Worm (Caenorhabditis elegans) whole organism, L1 larva: ENCODE results near the gene Y53F4B.39.

ENCODE experiments used
- ama-1 ChIP-seq: fragments of 150-350 bp; optimal IDR thresholded peaks from 2 replicates; lab custom pipeline; 2014
- efl-1 ChIP-seq, 4 experiments: fragments of 150-350 bp; optimal IDR thresholded peaks in 3 of 4; peaks in 1 of 4; 1 replicate in 1 of 4; 2 replicates in 3 of 4; lab custom pipeline; 2014; ENCODE audit warnings: missing biosample characterization in 2 of 4, missing genetic modification characterization in 2 of 4, missing genetic modification reagents in 2 of 4
- lir-3 ChIP-seq: sonication (generic microtip); optimal IDR thresholded peaks from 2 replicates; lab custom pipeline; 2016; ENCODE audit warnings: mild to moderate bottlenecking, missing genetic modification characterization, moderate library complexity, missing compliant biosample characterization; ENCODE audit not compliant: poor library complexity
- nhr-77 ChIP-seq: fragments of 150-350 bp; optimal IDR thresholded peaks from 2 replicates; lab custom pipeline; 2014; ENCODE audit warnings: missing biosample characterization, missing genetic modification characterization
- pag-3 ChIP-seq: sonication (generic microtip); optimal IDR thresholded peaks from 2 replicates; lab custom pipeline; 2017; ENCODE audit warnings: missing genetic modification characterization, mild to moderate bottlenecking, missing compliant biosample characterization, antibody characterized with exemption, borderline replicate concordance; ENCODE audit not compliant: insufficient read depth
- snu-23 ChIP-seq: sonication (generic microtip); optimal IDR thresholded peaks from 2 replicates; lab custom pipeline; 2016; ENCODE audit warnings: missing genetic modification characterization, missing compliant biosample characterization
- unc-62 ChIP-seq: fragments of 150-350 bp; optimal IDR thresholded peaks from 2 replicates; lab custom pipeline; 2014; ENCODE audit warnings: missing biosample characterization, missing genetic modification reagents, missing genetic modification characterization

DNA sequence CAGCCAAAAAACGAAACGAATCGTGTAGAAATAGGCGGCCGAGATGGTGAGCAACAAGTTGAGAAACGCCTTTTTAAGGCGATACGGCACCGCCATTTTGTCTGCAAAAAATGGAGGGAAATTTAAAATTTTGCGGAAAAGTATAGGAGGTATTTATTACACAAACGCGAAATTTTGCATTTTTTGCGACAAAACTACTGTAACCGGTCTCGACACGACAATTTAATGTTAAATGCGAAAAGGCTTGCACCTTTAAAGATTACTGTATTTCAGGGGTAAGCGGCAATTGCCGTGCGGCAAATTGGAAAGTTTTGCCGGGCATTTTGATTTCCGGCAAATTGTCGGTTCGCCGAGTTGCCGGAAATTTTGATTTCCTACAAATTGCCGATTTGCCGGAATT is 38.4 kb upstream of the Y53F4B.39 start, which contains the start of gene Y53F4B.18:
- TF ChIP-seq ama-1 (lab: Kevin White, UChicago) (no peak), efl-1 (optimal IDR thresholded peaks at IDR 0.05; lab: Kevin White, UChicago) (no peak), efl-1 (GFP tag; optimal IDR thresholded peaks at IDR 0.05 in 1 of 2; lab: Kevin White, UChicago) (no peak), nhr-77 (tag; lab: Kevin White, UChicago) (no peak), lir-3 (tag; lab: Kevin White, UChicago) (no peak), pag-3 (tag; lab: Kevin White, UChicago) (no peak), unc-62 (no peak), snu-23 (GFP tag; lab: Kevin White, UChicago) (no peak)
